Worm (Caenorhabditis elegans) whole organism, mixed stage, embryonic: ENCODE measurements around the gene C17H12.12.

Experiments used
- M03D4.4 ChIP-seq: sonication (generic microtip); optimal IDR thresholded peaks from 2 replicates; lab custom pipeline; 2017; ENCODE audit warnings: mild to moderate bottlenecking, missing genetic modification characterization, missing compliant biosample characterization
- bed-3 ChIP-seq: fragments of 200-800 bp; sonication (Bioruptor generic); optimal IDR thresholded peaks from 3 replicates; lab custom pipeline; 2018; ENCODE audit warnings: mild to moderate bottlenecking, missing genetic modification characterization, moderate library complexity, missing compliant biosample characterization
- blmp-1 ChIP-seq: fragments of 150-350 bp; optimal IDR thresholded peaks from 2 replicates; lab custom pipeline; 2014; ENCODE audit warnings: missing biosample characterization, missing genetic modification characterization
- ceh-39 ChIP-seq: fragments of 150-350 bp; optimal IDR thresholded peaks from 2 replicates; lab custom pipeline; 2014; ENCODE audit warnings: missing biosample characterization, missing genetic modification characterization
- ceh-43 ChIP-seq: fragments of 200-800 bp; sonication (Bioruptor generic); optimal IDR thresholded peaks from 2 replicates; lab custom pipeline; 2018; ENCODE audit warnings: mild to moderate bottlenecking, missing genetic modification characterization, moderate library complexity, missing compliant biosample characterization
- ceh-83 ChIP-seq: fragments of 200-800 bp; sonication (Bioruptor generic); optimal IDR thresholded peaks from 2 replicates; lab custom pipeline; 2018; ENCODE audit warnings: mild to moderate bottlenecking, missing genetic modification characterization, missing compliant biosample characterization
- ces-1 ChIP-seq: fragments of 150-350 bp; optimal IDR thresholded peaks from 2 replicates; lab custom pipeline; 2014; ENCODE audit warnings: missing biosample characterization, missing genetic modification reagents, missing genetic modification characterization
- cnd-1 ChIP-seq: fragments of 200-800 bp; sonication (Bioruptor generic); optimal IDR thresholded peaks from 2 replicates; lab custom pipeline; 2018; ENCODE audit warnings: mild to moderate bottlenecking, missing genetic modification characterization, missing compliant biosample characterization
- drap-1 ChIP-seq: fragments of 200-800 bp; sonication (Bioruptor generic); optimal IDR thresholded peaks from 3 replicates; lab custom pipeline; 2018; ENCODE audit warnings: mild to moderate bottlenecking, missing genetic modification characterization, missing compliant biosample characterization
- elt-1 ChIP-seq: sonication (generic microtip); optimal IDR thresholded peaks from 2 replicates; lab custom pipeline; 2017; ENCODE audit warnings: missing genetic modification characterization, mild to moderate bottlenecking, missing compliant biosample characterization, antibody characterized with exemption, moderate library complexity, borderline replicate concordance; ENCODE audit not compliant: insufficient read depth
- elt-3 ChIP-seq: fragments of 150-350 bp; optimal IDR thresholded peaks from 2 replicates; lab custom pipeline; 2014; ENCODE audit warnings: missing biosample characterization, missing genetic modification characterization
- flh-1 ChIP-seq: fragments of 200-800 bp; sonication (Bioruptor generic); optimal IDR thresholded peaks from 2 replicates; lab custom pipeline; 2018; ENCODE audit warnings: mild to moderate bottlenecking, missing genetic modification characterization, moderate library complexity, missing compliant biosample characterization
- ham-2 ChIP-seq: fragments of 200-800 bp; sonication (Bioruptor generic); optimal IDR thresholded peaks from 2 replicates; lab custom pipeline; 2018; ENCODE audit warnings: mild to moderate bottlenecking, missing genetic modification characterization, missing compliant biosample characterization
- hlh-1 ChIP-seq: fragments of 150-350 bp; optimal IDR thresholded peaks from 2 replicates; lab custom pipeline; 2014; ENCODE audit warnings: missing biosample characterization, missing genetic modification reagents, missing genetic modification characterization
- lin-13 ChIP-seq: fragments of 150-350 bp; optimal IDR thresholded peaks from 2 replicates; lab custom pipeline; 2014; ENCODE audit warnings: missing biosample characterization, missing genetic modification characterization
- lin-32 ChIP-seq: fragments of 200-800 bp; sonication (Bioruptor generic); optimal IDR thresholded peaks from 2 replicates; lab custom pipeline; 2018; ENCODE audit warnings: mild to moderate bottlenecking, missing genetic modification characterization, missing compliant biosample characterization
- lsy-2 ChIP-seq: fragments of 150-350 bp; optimal IDR thresholded peaks from 2 replicates; lab custom pipeline; 2014; ENCODE audit warnings: missing biosample characterization, missing genetic modification characterization
- mab-5 ChIP-seq: fragments of 150-350 bp; optimal IDR thresholded peaks from 2 replicates; lab custom pipeline; 2014; ENCODE audit warnings: missing biosample characterization, missing genetic modification characterization
- mep-1 ChIP-seq: fragments of 150-350 bp; optimal IDR thresholded peaks from 2 replicates; lab custom pipeline; 2017; ENCODE audit warnings: missing biosample characterization, missing genetic modification reagents, missing genetic modification characterization, inconsistent platforms
- mls-2 ChIP-seq: sonication (generic microtip); optimal IDR thresholded peaks from 2 replicates; lab custom pipeline; 2016; ENCODE audit warnings: mild to moderate bottlenecking, missing genetic modification characterization, moderate library complexity, missing compliant biosample characterization
- nhr-12 ChIP-seq: fragments of 150-350 bp; optimal IDR thresholded peaks from 2 replicates; lab custom pipeline; 2014; ENCODE audit warnings: missing biosample characterization, missing genetic modification characterization
- nhr-2 ChIP-seq: fragments of 150-350 bp; optimal IDR thresholded peaks from 2 replicates; lab custom pipeline; 2014; ENCODE audit warnings: missing biosample characterization, missing genetic modification characterization
- nhr-237 ChIP-seq: fragments of 150-350 bp; optimal IDR thresholded peaks from 2 replicates; lab custom pipeline; 2014; ENCODE audit warnings: missing biosample characterization, missing genetic modification characterization
- nhr-28 ChIP-seq: fragments of 150-350 bp; optimal IDR thresholded peaks from 2 replicates; lab custom pipeline; 2014; ENCODE audit warnings: missing biosample characterization, missing genetic modification characterization
- nhr-76 ChIP-seq: sonication (generic microtip); optimal IDR thresholded peaks from 2 replicates; lab custom pipeline; 2017; ENCODE audit warnings: missing biosample characterization, missing genetic modification characterization
- pha-4 ChIP-seq: fragments of 150-350 bp; optimal IDR thresholded peaks from 2 replicates; lab custom pipeline; 2018; ENCODE audit warnings: missing biosample characterization, missing genetic modification reagents, missing genetic modification characterization
- snpc-4 ChIP-seq: fragments of 150-350 bp; optimal IDR thresholded peaks from 2 replicates; lab custom pipeline; 2014; ENCODE audit warnings: missing biosample characterization, missing genetic modification characterization
- sptf-1 ChIP-seq: sonication (generic microtip); optimal IDR thresholded peaks from 2 replicates; lab custom pipeline; 2017; ENCODE audit warnings: mild to moderate bottlenecking, missing genetic modification characterization, moderate library complexity, missing compliant biosample characterization
- tbx-8 ChIP-seq: fragments of 200-800 bp; sonication (Bioruptor generic); optimal IDR thresholded peaks from 2 replicates; lab custom pipeline; 2018; ENCODE audit warnings: mild to moderate bottlenecking, missing genetic modification characterization, moderate library complexity, missing compliant biosample characterization
- unc-120 ChIP-seq: sonication (generic microtip); optimal IDR thresholded peaks from 2 replicates; lab custom pipeline; 2017; ENCODE audit warnings: missing genetic modification characterization, missing compliant biosample characterization; ENCODE audit not compliant: poor library complexity, severe bottlenecking
- unc-39 ChIP-seq: fragments of 150-350 bp; optimal IDR thresholded peaks from 2 replicates; lab custom pipeline; 2014; ENCODE audit warnings: missing biosample characterization, missing genetic modification characterization
- unc-62 ChIP-seq: fragments of 150-350 bp; optimal IDR thresholded peaks from 2 replicates; lab custom pipeline; 2014; ENCODE audit warnings: missing biosample characterization, missing genetic modification reagents, missing genetic modification characterization
- zip-8 ChIP-seq: fragments of 150-350 bp; optimal IDR thresholded peaks from 2 replicates; lab custom pipeline; 2014; ENCODE audit warnings: missing biosample characterization, missing genetic modification characterization

The C17H12.12 gene

ce11 chrIV:6809756-6810155 lies 14.0 kb downstream of the C17H12.12 start:
- peak; percentile 27 for TF ChIP-seq drap-1 (GFP tag; lab: Kevin White, UChicago)
- no peak for TF ChIP-seq lsy-2 (tag; lab: Kevin White, UChicago)
- no peak for TF ChIP-seq tbx-8 (GFP tag; lab: Kevin White, UChicago)
- TF ChIP-seq ces-1, result peak; percentile 63
- no peak for TF ChIP-seq nhr-12 (tag; lab: Kevin White, UChicago)
- TF ChIP-seq nhr-76 (tag; lab: Kevin White, UChicago), result no peak
- no peak for TF ChIP-seq zip-8 (tag; lab: Kevin White, UChicago)
- TF ChIP-seq ham-2, result peak; percentile 54
- TF ChIP-seq nhr-28 (tag; lab: Kevin White, UChicago), result no peak
- no peak for TF ChIP-seq ceh-43 (GFP tag; lab: Kevin White, UChicago)
- TF ChIP-seq sptf-1 (tag; lab: Kevin White, UChicago), result peak; percentile 6
- TF ChIP-seq mls-2 (tag; lab: Kevin White, UChicago), result no peak
- peak; percentile 20 for TF ChIP-seq mep-1 (tag; lab: Kevin White, UChicago)

ce11 chrIV:6811808-6812207 lies 16.1 kb downstream of the C17H12.12 start, which contains the start of gene ceh-48:
Gene ceh-48, plus strand, starts transcription at chrIV:6812108.
- TF ChIP-seq elt-3 (tag; lab: Kevin White, UChicago), result no peak
- no peak for TF ChIP-seq ces-1
- TF ChIP-seq ceh-43 (GFP tag; lab: Kevin White, UChicago), result no peak
- TF ChIP-seq pha-4 (tag; lab: Kevin White, UChicago), result no peak
- TF ChIP-seq snpc-4 (tag; lab: Kevin White, UChicago), result no peak
- no peak for TF ChIP-seq nhr-2 (tag; lab: Kevin White, UChicago)
- no peak for TF ChIP-seq cnd-1 (tag; lab: Kevin White, UChicago)
- TF ChIP-seq nhr-237 (tag; lab: Kevin White, UChicago), result no peak
- no peak for TF ChIP-seq ceh-83 (GFP tag; lab: Kevin White, UChicago)
- no peak for TF ChIP-seq blmp-1 (tag; lab: Kevin White, UChicago)
- no peak for TF ChIP-seq mab-5 (tag; lab: Kevin White, UChicago)
- TF ChIP-seq M03D4.4 (tag; lab: Kevin White, UChicago), result no peak
- no peak for TF ChIP-seq nhr-12 (tag; lab: Kevin White, UChicago)
- TF ChIP-seq tbx-8 (GFP tag; lab: Kevin White, UChicago), result no peak
- no peak for TF ChIP-seq lsy-2 (tag; lab: Kevin White, UChicago)
- no peak for TF ChIP-seq ceh-39 (tag; lab: Kevin White, UChicago)
- TF ChIP-seq zip-8 (tag; lab: Kevin White, UChicago), result no peak
- TF ChIP-seq unc-39, result no peak
- no peak for TF ChIP-seq flh-1 (GFP tag; lab: Kevin White, UChicago)
- no peak for TF ChIP-seq bed-3 (GFP tag; lab: Kevin White, UChicago)

DNA sequence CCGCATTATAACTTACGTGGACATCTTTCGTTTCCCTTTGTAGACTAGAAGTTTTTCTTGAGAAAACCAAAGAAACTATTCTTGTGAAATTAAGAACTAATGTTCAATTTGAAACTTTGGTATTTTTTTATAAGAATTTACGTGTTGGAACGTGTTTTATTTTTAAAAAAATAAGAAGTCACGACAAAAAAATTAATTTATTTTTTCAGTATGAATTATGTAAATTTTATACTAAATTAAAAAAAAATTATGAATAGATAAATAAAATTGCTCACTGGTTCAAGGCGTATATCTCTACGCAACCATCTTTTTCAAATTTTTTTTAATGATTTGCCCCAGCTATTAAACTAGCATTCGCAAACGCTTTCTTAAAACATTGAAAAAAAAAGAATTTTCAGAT lies 21.8 kb downstream of the C17H12.12 start, which contains the start of gene C17H12.5:
Gene C17H12.5, minus strand, starts transcription at position 101 of the 400 bp plus-strand sequence.
- no peak for TF ChIP-seq drap-1 (GFP tag; lab: Kevin White, UChicago)
- TF ChIP-seq, all 35 proteins: peak for 0

- TF ChIP-seq ceh-39 (tag; lab: Kevin White, UChicago) (no peak), zip-8 (tag; lab: Kevin White, UChicago) (no peak), unc-120 (tag; lab: Kevin White, UChicago) (no peak)
Observed at ce11 chrIV:6818369-6818768, 22.6 kb downstream of the C17H12.12 start, which contains the start of gene C17H12.8. Gene C17H12.8, plus strand, starts transcription at chrIV:6818703.

- TF ChIP-seq flh-1 (GFP tag; lab: Kevin White, UChicago) (no peak), snpc-4 (tag; lab: Kevin White, UChicago) (no peak), ces-1 (no peak), unc-62 (GFP tag; lab: Kevin White, UChicago) (no peak), nhr-2 (tag; lab: Kevin White, UChicago) (no peak), mab-5 (tag; lab: Kevin White, UChicago) (no peak), elt-1 (tag; lab: Kevin White, UChicago) (no peak), lin-13 (tag; lab: Kevin White, UChicago) (no peak), nhr-237 (tag; lab: Kevin White, UChicago) (no peak), hlh-1 (tag; lab: Kevin White, UChicago) (no peak), ham-2 (no peak), drap-1 (GFP tag; lab: Kevin White, UChicago) (no peak), nhr-28 (tag; lab: Kevin White, UChicago) (no peak), tbx-8 (GFP tag; lab: Kevin White, UChicago) (no peak), elt-3 (tag; lab: Kevin White, UChicago) (no peak), M03D4.4 (tag; lab: Kevin White, UChicago) (no peak), lin-32 (no peak), sptf-1 (tag; lab: Kevin White, UChicago) (no peak)
Observed at ce11 chrIV:6821709-6822108, 26.0 kb downstream of the C17H12.12 start.
